Fruit fly (Drosophila melanogaster) whole organism, wandering third instar larva: ENCODE data around the gene HtrA2.

Experiments
- Abd-B ChIP-seq: fragments of >200 bp; optimal IDR thresholded peaks from 2 replicates; lab custom pipeline; 2017; ENCODE audit warnings: missing biosample characterization, missing genetic modification characterization
- CG32264 ChIP-seq: fragments of 200-800 bp; sonication (Bioruptor generic); optimal IDR thresholded peaks from 2 replicates; lab custom pipeline; 2016; ENCODE audit warnings: missing biosample characterization, missing genetic modification characterization
- CG9705 ChIP-seq: fragments of 200-800 bp; sonication (Bioruptor generic); optimal IDR thresholded peaks from 2 replicates; lab custom pipeline; 2018; ENCODE audit warnings: missing biosample characterization, mild to moderate bottlenecking, missing genetic modification characterization
- CrebA ChIP-seq: fragments of 200-800 bp; sonication (Bioruptor generic); optimal IDR thresholded peaks from 2 replicates; lab custom pipeline; 2016; ENCODE audit warnings: missing biosample characterization, mild to moderate bottlenecking, missing genetic modification characterization, borderline replicate concordance
- Dfd ChIP-seq: fragments of >200 bp; optimal IDR thresholded peaks from 2 replicates; lab custom pipeline; 2017; ENCODE audit warnings: missing biosample characterization, missing genetic modification characterization
- Dif ChIP-seq: fragments of 200-275, 200-300 bp; sonication (Bioruptor generic); optimal IDR thresholded peaks from 2 replicates; lab custom pipeline; 2018; ENCODE audit warnings: missing biosample characterization, missing genetic modification characterization; ENCODE audit not compliant: partially characterized antibody
- GATAd ChIP-seq: sonication (Bioruptor generic); optimal IDR thresholded peaks from 2 replicates; lab custom pipeline; 2016; ENCODE audit warnings: missing biosample characterization, missing genetic modification characterization
- HLH106 ChIP-seq: fragments of 200-800 bp; optimal IDR thresholded peaks from 3 replicates; lab custom pipeline; 2019; ENCODE audit warnings: missing biosample characterization, mild to moderate bottlenecking, missing genetic modification characterization, moderate library complexity
- Hnf4 ChIP-seq: fragments of 200-800 bp; sonication (Bioruptor generic); optimal IDR thresholded peaks from 2 replicates; lab custom pipeline; 2016; ENCODE audit warnings: missing biosample characterization, mild to moderate bottlenecking, missing genetic modification characterization
- Hr78 ChIP-seq: fragments of >200 bp; optimal IDR thresholded peaks from 2 replicates; lab custom pipeline; 2017; ENCODE audit warnings: missing biosample characterization, missing genetic modification characterization
- Hr83 ChIP-seq: fragments of 200-300 bp; sonication (Bioruptor generic); optimal IDR thresholded peaks from 2 replicates; lab custom pipeline; 2016; ENCODE audit warnings: missing biosample characterization, mild to moderate bottlenecking, missing genetic modification characterization, moderate library complexity; ENCODE audit not compliant: poor library complexity, severe bottlenecking
- Jra ChIP-seq: sonication (Bioruptor generic); optimal IDR thresholded peaks from 2 replicates; lab custom pipeline; 2016; ENCODE audit warnings: missing biosample characterization, missing genetic modification characterization
- Mio ChIP-seq: sonication (Bioruptor generic); optimal IDR thresholded peaks from 2 replicates; lab custom pipeline; 2016; ENCODE audit warnings: missing biosample characterization, missing genetic modification characterization
- Myc ChIP-seq: fragments of >200 bp; optimal IDR thresholded peaks from 2 replicates; lab custom pipeline; 2017
- N ChIP-seq: fragments of >200 bp; optimal IDR thresholded peaks from 2 replicates; lab custom pipeline; 2018; ENCODE audit warnings: missing biosample characterization, missing external identifiers, missing genetic modification characterization
- OdsH ChIP-seq: fragments of 200-800 bp; sonication (Bioruptor generic); optimal IDR thresholded peaks from 2 replicates; lab custom pipeline; 2016; ENCODE audit warnings: missing biosample characterization, mild to moderate bottlenecking, missing genetic modification characterization
- Rel ChIP-seq, 2 experiments: fragments of 200-800 bp; sonication (Bioruptor generic) in 1 of 2; optimal IDR thresholded peaks; 2 replicates in 1 of 2; 3 replicates in 1 of 2; lab custom pipeline; 2016 to 2019; ENCODE audit warnings: mild to moderate bottlenecking in 2 of 2, missing biosample characterization in 2 of 2, missing genetic modification characterization in 2 of 2, moderate library complexity in 1 of 2
- Sp1 ChIP-seq: fragments of 200-800 bp; sonication (Bioruptor generic); optimal IDR thresholded peaks from 3 replicates; lab custom pipeline; 2019; ENCODE audit warnings: missing biosample characterization, mild to moderate bottlenecking, missing genetic modification characterization, moderate library complexity
- Vsx2 ChIP-seq: fragments of 200-300, 225-300 bp; sonication (Bioruptor generic); optimal IDR thresholded peaks from 2 replicates; lab custom pipeline; 2018; ENCODE audit warnings: missing biosample characterization, missing genetic modification characterization; ENCODE audit not compliant: partially characterized antibody
- br ChIP-seq: fragments of 200-800 bp; sonication (Bioruptor generic); optimal IDR thresholded peaks from 2 replicates; lab custom pipeline; 2016; ENCODE audit warnings: missing biosample characterization, missing genetic modification characterization
- brk ChIP-seq: fragments of 200-800 bp; sonication (Bioruptor generic); optimal IDR thresholded peaks from 2 replicates; lab custom pipeline; 2016; ENCODE audit warnings: missing biosample characterization, mild to moderate bottlenecking, missing genetic modification characterization
- dl ChIP-seq, 2 experiments: fragments of 175-275, 200-275 bp in 1 of 2; fragments of 200-275 bp in 1 of 2; sonication (Bioruptor generic); optimal IDR thresholded peaks; lab custom pipeline; 2018; ENCODE audit warnings: mild to moderate bottlenecking in 2 of 2, missing biosample characterization in 2 of 2, missing genetic modification characterization in 2 of 2, moderate library complexity in 2 of 2; ENCODE audit not compliant: partially characterized antibody in 2 of 2, insufficient read depth in 1 of 2
- dmrt93B ChIP-seq: fragments of 200-800 bp; sonication (Bioruptor generic); optimal IDR thresholded peaks from 2 replicates; lab custom pipeline; 2018; ENCODE audit warnings: missing biosample characterization, mild to moderate bottlenecking, missing genetic modification characterization
- dsf ChIP-seq: sonication (Bioruptor generic); optimal IDR thresholded peaks from 2 replicates; lab custom pipeline; 2016; ENCODE audit warnings: missing biosample characterization, missing genetic modification characterization, borderline replicate concordance
- ey ChIP-seq: fragments of 200-800 bp; sonication (Bioruptor generic); optimal IDR thresholded peaks from 2 replicates; lab custom pipeline; 2016; ENCODE audit warnings: missing biosample characterization, missing genetic modification characterization
- foxo ChIP-seq, 2 experiments: fragments of 200-800 bp; sonication (Bioruptor generic); optimal IDR thresholded peaks; 2 replicates in 1 of 2; 3 replicates in 1 of 2; lab custom pipeline; 2016 to 2017; ENCODE audit warnings: missing biosample characterization in 2 of 2, missing genetic modification characterization in 2 of 2
- fru ChIP-seq: fragments of 200-800 bp; sonication (Bioruptor generic); optimal IDR thresholded peaks from 3 replicates; lab custom pipeline; 2016; ENCODE audit warnings: missing biosample characterization, mild to moderate bottlenecking, missing genetic modification characterization
- h ChIP-seq: fragments of 200-800 bp; sonication (Bioruptor generic); optimal IDR thresholded peaks from 3 replicates; lab custom pipeline; 2016; ENCODE audit warnings: missing biosample characterization, mild to moderate bottlenecking, missing genetic modification characterization
- jim ChIP-seq: fragments of 175-275, 200-325 bp; sonication (Bioruptor generic); optimal IDR thresholded peaks from 2 replicates; lab custom pipeline; 2016; ENCODE audit warnings: missing biosample characterization, mild to moderate bottlenecking, missing genetic modification characterization
- lola ChIP-seq: fragments of >200 bp; optimal IDR thresholded peaks from 2 replicates; lab custom pipeline; 2017; ENCODE audit warnings: missing biosample characterization, missing genetic modification characterization
- pan ChIP-seq: fragments of >200 bp; optimal IDR thresholded peaks from 2 replicates; lab custom pipeline; 2017
- psq ChIP-seq: fragments of 200-800 bp; sonication (Bioruptor generic); optimal IDR thresholded peaks from 3 replicates; lab custom pipeline; 2017; ENCODE audit warnings: missing biosample characterization, mild to moderate bottlenecking, missing genetic modification characterization, moderate library complexity
- rgr ChIP-seq: fragments of 200-800 bp; sonication (Bioruptor generic); optimal IDR thresholded peaks from 3 replicates; lab custom pipeline; 2016; ENCODE audit warnings: missing biosample characterization, mild to moderate bottlenecking, missing genetic modification characterization
- sage ChIP-seq: fragments of 200-800 bp; sonication (Bioruptor generic); optimal IDR thresholded peaks from 2 replicates; lab custom pipeline; 2016; ENCODE audit warnings: missing biosample characterization, mild to moderate bottlenecking, missing genetic modification characterization
- sv ChIP-seq: fragments of 200-800 bp; sonication (Bioruptor generic); optimal IDR thresholded peaks from 3 replicates; lab custom pipeline; 2016; ENCODE audit warnings: missing biosample characterization, missing genetic modification characterization
- tai ChIP-seq: sonication (Bioruptor generic); optimal IDR thresholded peaks from 2 replicates; lab custom pipeline; 2016; ENCODE audit warnings: missing biosample characterization, missing genetic modification characterization
- usp ChIP-seq: fragments of >200 bp; optimal IDR thresholded peaks from 2 replicates; lab custom pipeline; 2017; ENCODE audit warnings: missing biosample characterization, missing genetic modification characterization
- woc ChIP-seq: sonication (Bioruptor generic); optimal IDR thresholded peaks from 2 replicates; lab custom pipeline; 2016; ENCODE audit warnings: missing biosample characterization, mild to moderate bottlenecking, missing genetic modification characterization

HtrA2 gene

dm6 chr3R:14476273-14476672 lies 35.2 kb downstream of the HtrA2 start:
- TF ChIP-seq fru (GFP tag; lab: Kevin White, UChicago): peak; percentile 36
- TF ChIP-seq Jra (GFP tag; lab: Kevin White, UChicago): no peak
- TF ChIP-seq OdsH (GFP tag; lab: Kevin White, UChicago): peak; percentile 44
- TF ChIP-seq br: peak; percentile 23
- no peak for TF ChIP-seq tai (GFP tag; lab: Kevin White, UChicago)
- TF ChIP-seq Hnf4 (GFP tag; lab: Kevin White, UChicago): peak; percentile 6
- TF ChIP-seq N (GFP tag; lab: Kevin White, UChicago): no peak
- peak; percentile 48 for TF ChIP-seq ey
- TF ChIP-seq GATAd (GFP tag; lab: Kevin White, UChicago): no peak
- TF ChIP-seq sv (GFP tag; lab: Kevin White, UChicago): peak; percentile 57
- peak; percentile 10 for TF ChIP-seq Sp1 (GFP tag; lab: Kevin White, UChicago)
- TF ChIP-seq psq (GFP tag; lab: Kevin White, UChicago): peak; percentile 4
- peak in 1 of 2 experiments; percentile 56 for TF ChIP-seq foxo (GFP tag; optimal IDR thresholded peaks at IDR 0.05; lab: Kevin White, UChicago)
- peak; percentile 32 for TF ChIP-seq HLH106 (tag; lab: Kevin White, UChicago)
- TF ChIP-seq h: peak; percentile 65
- peak; percentile 27 for TF ChIP-seq rgr

- TF ChIP-seq pan: no peak
- TF ChIP-seq HLH106 (tag; lab: Kevin White, UChicago): no peak
- no peak for TF ChIP-seq Hr78 (GFP tag; lab: Kevin White, UChicago)
- TF ChIP-seq ey: no peak
- no peak for TF ChIP-seq Myc (lab: Kevin White, UChicago)
- TF ChIP-seq, all 38 proteins: peak for 0
Observed at dm6 chr3R:14474073-14474722, 37.3 kb downstream of the HtrA2 start.

DNA sequence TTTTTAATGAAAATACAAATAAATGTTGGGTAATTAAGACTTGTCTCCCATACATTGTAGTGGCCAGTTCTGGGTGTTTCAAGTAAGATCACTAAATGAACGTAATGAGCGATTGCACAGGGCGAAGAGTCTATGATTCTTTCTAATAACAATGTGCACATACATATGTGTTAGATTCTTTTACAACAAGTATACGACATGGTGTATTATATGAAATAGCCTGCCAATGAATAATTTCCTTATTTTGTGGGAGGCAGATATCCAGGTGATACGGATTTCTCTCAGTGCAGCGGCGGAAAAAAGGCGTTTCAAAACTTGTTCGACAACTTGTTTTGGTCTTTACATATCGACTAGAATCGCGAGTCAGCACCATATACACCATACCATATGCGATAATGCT lies 37.9 kb downstream of the HtrA2 start:
- TF ChIP-seq OdsH (GFP tag; lab: Kevin White, UChicago): peak; percentile 36
- no peak for TF ChIP-seq Mio (GFP tag; lab: Kevin White, UChicago)
- no peak for TF ChIP-seq N (GFP tag; lab: Kevin White, UChicago)
- TF ChIP-seq Dfd (GFP tag; lab: Kevin White, UChicago): no peak
- peak; percentile 41 for TF ChIP-seq fru (GFP tag; lab: Kevin White, UChicago)
- no peak for TF ChIP-seq Abd-B (GFP tag; lab: Kevin White, UChicago)
- TF ChIP-seq Hr78 (GFP tag; lab: Kevin White, UChicago): no peak
- peak; percentile 7 for TF ChIP-seq br
- no peak for TF ChIP-seq tai (GFP tag; lab: Kevin White, UChicago)
- TF ChIP-seq dmrt93B (GFP tag; lab: Kevin White, UChicago): no peak
- no peak for TF ChIP-seq jim (GFP tag; lab: Kevin White, UChicago)
- TF ChIP-seq GATAd (GFP tag; lab: Kevin White, UChicago): no peak
- no peak for TF ChIP-seq Hnf4 (GFP tag; lab: Kevin White, UChicago)
- TF ChIP-seq woc (GFP tag; lab: Kevin White, UChicago): no peak
- TF ChIP-seq sage (GFP tag; lab: Kevin White, UChicago): no peak
- no peak for TF ChIP-seq CrebA (GFP tag; lab: Kevin White, UChicago)
- TF ChIP-seq Hr83: no peak
- no peak for TF ChIP-seq Sp1 (GFP tag; lab: Kevin White, UChicago)
- peak in 1 of 2 experiments; percentile 63 for TF ChIP-seq foxo (GFP tag; optimal IDR thresholded peaks at IDR 0.05; lab: Kevin White, UChicago)
- TF ChIP-seq Myc (lab: Kevin White, UChicago): no peak
- peak; percentile 2 for TF ChIP-seq psq (GFP tag; lab: Kevin White, UChicago)
- peak; percentile 32 for TF ChIP-seq h
- no peak for TF ChIP-seq CG32264 (GFP tag; lab: Kevin White, UChicago)
- TF ChIP-seq Vsx2 (GFP tag; lab: Kevin White, UChicago): no peak
- TF ChIP-seq usp (GFP tag; lab: Kevin White, UChicago): no peak
- TF ChIP-seq ey: peak; percentile 59
- no peak for TF ChIP-seq brk (GFP tag; lab: Kevin White, UChicago)
- no peak for TF ChIP-seq Rel (GFP tag; optimal IDR thresholded peaks at IDR 0.05; lab: Kevin White, UChicago)
- TF ChIP-seq Rel (tag; optimal IDR thresholded peaks at IDR 0.05; lab: Kevin White, UChicago): no peak
- TF ChIP-seq sv (GFP tag; lab: Kevin White, UChicago): peak; percentile 29
- no peak for TF ChIP-seq lola (GFP tag; lab: Kevin White, UChicago)
- TF ChIP-seq dsf (GFP tag; lab: Kevin White, UChicago): no peak
- TF ChIP-seq dl (GFP tag; optimal IDR thresholded peaks at IDR 0.05; lab: Kevin White, UChicago; ENCODE audit: insufficient read depth in 1 of 2, partially characterized antibody in 2 of 2): no peak
- TF ChIP-seq HLH106 (tag; lab: Kevin White, UChicago): peak; percentile 30
- TF ChIP-seq Jra (GFP tag; lab: Kevin White, UChicago): no peak
- no peak for TF ChIP-seq Dif (GFP tag; lab: Kevin White, UChicago)
- TF ChIP-seq rgr: peak; percentile 50
- no peak for TF ChIP-seq pan
- TF ChIP-seq CG9705: no peak
- TF ChIP-seq, all 38 proteins: peak for 10
